Fruit fly (Drosophila melanogaster) whole organism, embryonic: Measurements from ENCODE around the gene Taf8.

Experiments used
- Awh ChIP-seq: fragments of 200-800 bp; sonication (Bioruptor generic); IDR thresholded peaks from 2 replicates; pipeline ENCODE4, ENCODE4 v1.3.6; 2022; ENCODE audit warnings: missing biosample characterization, missing genetic modification characterization
- BEAF-32 ChIP-seq: fragments of 200-800 bp; sonication (Bioruptor generic); optimal IDR thresholded peaks from 3 replicates; lab custom pipeline; 2017; ENCODE audit warnings: missing biosample characterization, missing genetic modification characterization, mild to moderate bottlenecking, moderate library complexity, missing genetic modification reagents
- Bgb ChIP-seq: fragments of 200-800 bp; sonication (Bioruptor generic); IDR thresholded peaks from 2 replicates; pipeline ENCODE4 v1.3.6; 2022; ENCODE audit warnings: missing biosample characterization, missing genetic modification characterization; ENCODE audit not compliant: partially characterized antibody
- CG10543 ChIP-seq: fragments of 200-800 bp; sonication (Bioruptor generic); optimal IDR thresholded peaks from 3 replicates; lab custom pipeline; 2017; ENCODE audit warnings: missing biosample characterization, mild to moderate bottlenecking, missing genetic modification characterization, moderate library complexity
- CG12391 ChIP-seq: fragments of 200-800 bp; sonication (Bioruptor generic); optimal IDR thresholded peaks from 3 replicates; lab custom pipeline; 2018; ENCODE audit warnings: missing biosample characterization, mild to moderate bottlenecking, missing genetic modification characterization, moderate library complexity
- CG13287 ChIP-seq: fragments of 200-800 bp; sonication (Bioruptor generic); IDR thresholded peaks from 2 replicates; pipeline ENCODE4 v1.3.6; 2022; ENCODE audit warnings: missing biosample characterization, missing genetic modification characterization; ENCODE audit not compliant: partially characterized antibody
- CG14710 ChIP-seq: fragments of 200-800 bp; sonication (Bioruptor generic); optimal IDR thresholded peaks from 3 replicates; lab custom pipeline; 2019; ENCODE audit warnings: missing biosample characterization, mild to moderate bottlenecking, missing genetic modification characterization, moderate library complexity
- CG14860 ChIP-seq: fragments of 200-800 bp; sonication (Bioruptor generic); IDR thresholded peaks from 3 replicates; pipeline ENCODE4 v1.3.6; 2022; ENCODE audit warnings: missing biosample characterization, missing genetic modification characterization; ENCODE audit not compliant: partially characterized antibody
- CG16813 ChIP-seq: fragments of 200-800 bp; sonication (Bioruptor generic); IDR thresholded peaks from 3 replicates; pipeline ENCODE4 v1.3.6; 2022; ENCODE audit warnings: missing biosample characterization, missing genetic modification characterization; ENCODE audit not compliant: partially characterized antibody
- CG18599 ChIP-seq: fragments of 200-800 bp; sonication (Bioruptor generic); optimal IDR thresholded peaks from 3 replicates; lab custom pipeline; 2017; ENCODE audit warnings: missing biosample characterization, missing genetic modification characterization, mild to moderate bottlenecking, moderate library complexity, missing genetic modification reagents
- CG2712 ChIP-seq: fragments of 200-800 bp; optimal IDR thresholded peaks from 3 replicates; lab custom pipeline; 2019; ENCODE audit warnings: missing biosample characterization, mild to moderate bottlenecking, missing genetic modification characterization, moderate library complexity
- CG5953 ChIP-seq: fragments of 200-800 bp; sonication (Bioruptor generic); IDR thresholded peaks from 2 replicates; pipeline ENCODE4 v1.3.6; 2022; ENCODE audit warnings: missing biosample characterization, missing genetic modification characterization
- CG6254 ChIP-seq: fragments of 200-800 bp; sonication (Bioruptor generic); optimal IDR thresholded peaks from 3 replicates; lab custom pipeline; 2017; ENCODE audit warnings: mild to moderate bottlenecking, missing biosample characterization, missing genetic modification reagents, missing genetic modification characterization
- CG6791 ChIP-seq: fragments of 200-800 bp; sonication (Bioruptor generic); IDR thresholded peaks from 3 replicates; pipeline ENCODE4 v1.3.6; 2022; ENCODE audit warnings: missing biosample characterization, missing genetic modification characterization; ENCODE audit not compliant: partially characterized antibody
- CG7357 ChIP-seq: fragments of 200-800 bp; sonication (Bioruptor generic); IDR thresholded peaks from 3 replicates; pipeline ENCODE4 v1.3.6; 2022; ENCODE audit warnings: missing biosample characterization, missing genetic modification characterization
- CG8944 ChIP-seq: fragments of 200-800 bp; sonication (Bioruptor generic); optimal IDR thresholded peaks from 3 replicates; lab custom pipeline; 2016; ENCODE audit warnings: missing biosample characterization, missing genetic modification characterization
- CG9932 ChIP-seq: fragments of 200-800 bp; sonication (Bioruptor generic); IDR thresholded peaks from 2 replicates; pipeline ENCODE4 v1.3.6; 2022; ENCODE audit warnings: missing biosample characterization, missing genetic modification characterization
- CkIIα-i1 ChIP-seq: fragments of 200-800 bp; sonication (Bioruptor generic); IDR thresholded peaks from 2 replicates; pipeline ENCODE4 v1.3.6; 2022; ENCODE audit warnings: missing biosample characterization, missing genetic modification characterization
- CoRest ChIP-seq: fragments of 200-800 bp; sonication (Bioruptor generic); optimal IDR thresholded peaks from 3 replicates; lab custom pipeline; 2018; ENCODE audit warnings: missing biosample characterization, mild to moderate bottlenecking, missing genetic modification characterization, moderate library complexity
- Doc3 ChIP-seq: fragments of 200-800 bp; sonication (Bioruptor generic); IDR thresholded peaks from 3 replicates; pipeline ENCODE4 v1.3.6; 2022; ENCODE audit warnings: missing biosample characterization, missing genetic modification characterization; ENCODE audit not compliant: partially characterized antibody
- Hsf ChIP-seq: fragments of 200-800 bp; sonication (Bioruptor generic); optimal IDR thresholded peaks from 3 replicates; lab custom pipeline; 2016; ENCODE audit warnings: missing biosample characterization, missing genetic modification characterization
- MBD-R2 ChIP-seq: fragments of 200-800 bp; sonication (Bioruptor generic); IDR thresholded peaks from 2 replicates; pipeline ENCODE4 v1.3.6; 2022; ENCODE audit warnings: missing biosample characterization, missing genetic modification characterization
- NC2α ChIP-seq: fragments of 200-800 bp; sonication (Bioruptor generic); optimal IDR thresholded peaks from 2 replicates; lab custom pipeline; 2016; ENCODE audit warnings: missing biosample characterization, missing genetic modification characterization
- NK7.1 ChIP-seq: fragments of 200-800 bp; sonication (Bioruptor generic); optimal IDR thresholded peaks from 3 replicates; lab custom pipeline; 2016; ENCODE audit warnings: missing biosample characterization, missing genetic modification characterization
- Oaz ChIP-seq: fragments of 200-800 bp; sonication (Bioruptor generic); IDR thresholded peaks from 2 replicates; pipeline ENCODE4 v1.3.6; 2022; ENCODE audit warnings: missing biosample characterization, missing genetic modification characterization
- Rfx ChIP-seq: fragments of 200-800 bp; sonication (Bioruptor generic); IDR thresholded peaks from 2 replicates; pipeline ENCODE4 v1.3.6; 2022; ENCODE audit warnings: missing biosample characterization, missing genetic modification characterization
- Scr ChIP-seq: fragments of 200-800 bp; sonication (Bioruptor generic); IDR thresholded peaks from 2 replicates; pipeline ENCODE4 v1.3.6; 2022; ENCODE audit warnings: missing biosample characterization, missing genetic modification characterization; ENCODE audit not compliant: partially characterized antibody
- Sry-δ ChIP-seq: fragments of 200-800 bp; sonication (Bioruptor generic); optimal IDR thresholded peaks from 2 replicates; lab custom pipeline; 2016; ENCODE audit warnings: missing biosample characterization, missing genetic modification characterization
- amos ChIP-seq: fragments of 200-800 bp; sonication (Bioruptor generic); IDR thresholded peaks from 2 replicates; pipeline ENCODE4 v1.3.6; 2022; ENCODE audit warnings: missing biosample characterization, missing genetic modification characterization; ENCODE audit not compliant: partially characterized antibody
- ap ChIP-seq: fragments of 200-800 bp; sonication (Bioruptor generic); IDR thresholded peaks from 2 replicates; pipeline ENCODE4 v1.3.6; 2022; ENCODE audit warnings: missing biosample characterization, missing genetic modification characterization
- ash1 ChIP-seq: fragments of 200-800 bp; sonication (Bioruptor generic); optimal IDR thresholded peaks from 2 replicates; lab custom pipeline; 2018; ENCODE audit warnings: missing biosample characterization, mild to moderate bottlenecking, missing genetic modification characterization
- ato ChIP-seq: fragments of 200-800 bp; sonication (Bioruptor generic); IDR thresholded peaks from 2 replicates; pipeline ENCODE4 v1.3.6; 2022; ENCODE audit warnings: missing biosample characterization, missing genetic modification characterization; ENCODE audit not compliant: partially characterized antibody
- bsh ChIP-seq, 2 experiments: fragments of 200-800 bp; sonication (Bioruptor generic); optimal IDR thresholded peaks; 2 replicates each; lab custom pipeline; 2017 to 2018; ENCODE audit warnings: mild to moderate bottlenecking in 2 of 2, missing biosample characterization in 2 of 2, missing genetic modification characterization in 2 of 2, moderate library complexity in 1 of 2
- corto ChIP-seq: fragments of 200-800 bp; sonication (Bioruptor generic); optimal IDR thresholded peaks from 2 replicates; lab custom pipeline; 2016; ENCODE audit warnings: missing biosample characterization, mild to moderate bottlenecking, missing genetic modification characterization, moderate library complexity
- dan ChIP-seq: fragments of 200-800 bp; sonication (Bioruptor generic); IDR thresholded peaks from 2 replicates; pipeline ENCODE4 v1.3.6; 2022; ENCODE audit warnings: missing biosample characterization, missing genetic modification characterization
- gro ChIP-seq: fragments of 200-800 bp; sonication (Bioruptor generic); optimal IDR thresholded peaks from 2 replicates; lab custom pipeline; 2016; ENCODE audit warnings: missing biosample characterization, missing genetic modification characterization
- hb ChIP-seq: fragments of 200-800 bp; sonication (Bioruptor generic); IDR thresholded peaks from 3 replicates; pipeline ENCODE4 v1.3.6; 2022; ENCODE audit warnings: missing biosample characterization, missing genetic modification characterization; ENCODE audit not compliant: partially characterized antibody
- knrl ChIP-seq: fragments of 200-800 bp; sonication (Bioruptor generic); IDR thresholded peaks from 3 replicates; pipeline ENCODE4 v1.3.6; 2022; ENCODE audit warnings: missing biosample characterization, missing genetic modification characterization; ENCODE audit not compliant: partially characterized antibody
- mirr ChIP-seq: fragments of 200-800 bp; sonication (Bioruptor generic); optimal IDR thresholded peaks from 3 replicates; lab custom pipeline; 2018; ENCODE audit warnings: missing biosample characterization, mild to moderate bottlenecking, missing genetic modification characterization
- mld ChIP-seq: fragments of 200-800 bp; sonication (Bioruptor generic); IDR thresholded peaks from 3 replicates; pipeline ENCODE4 v1.3.6; 2022; ENCODE audit warnings: missing biosample characterization, missing genetic modification characterization; ENCODE audit not compliant: partially characterized antibody
- nerfin-2 ChIP-seq: fragments of 200-800 bp; sonication (Bioruptor generic); IDR thresholded peaks from 2 replicates; pipeline ENCODE4 v1.3.6; 2022; ENCODE audit warnings: missing biosample characterization, missing genetic modification characterization; ENCODE audit not compliant: partially characterized antibody
- pros ChIP-seq: fragments of 200-800 bp; sonication (Bioruptor generic); optimal IDR thresholded peaks from 3 replicates; lab custom pipeline; 2019; ENCODE audit warnings: missing biosample characterization, mild to moderate bottlenecking, missing genetic modification characterization, moderate library complexity
- sens ChIP-seq: fragments of 200-800 bp; sonication (Bioruptor generic); peaks from one replicate; lab custom pipeline; 2016; ENCODE audit warnings: missing biosample characterization, missing genetic modification characterization
- sqz ChIP-seq: fragments of 200-800 bp; sonication (Bioruptor generic); optimal IDR thresholded peaks from 3 replicates; lab custom pipeline; 2018; ENCODE audit warnings: missing biosample characterization, mild to moderate bottlenecking, missing genetic modification characterization
- tna ChIP-seq: fragments of 200-800 bp; sonication (Bioruptor generic); IDR thresholded peaks from 2 replicates; pipeline ENCODE4 v1.3.6; 2022; ENCODE audit warnings: missing biosample characterization, missing genetic modification characterization; ENCODE audit not compliant: partially characterized antibody
- trh ChIP-seq: fragments of 200-800 bp; sonication (Bioruptor generic); optimal IDR thresholded peaks from 2 replicates; lab custom pipeline; 2016; ENCODE audit warnings: missing biosample characterization, missing genetic modification characterization
- zen2 ChIP-seq: fragments of 200-800 bp; sonication (Bioruptor generic); IDR thresholded peaks from 3 replicates; pipeline ENCODE4 v1.3.6; 2022; ENCODE audit warnings: missing biosample characterization, missing genetic modification characterization; ENCODE audit not compliant: partially characterized antibody
- zf30C ChIP-seq: fragments of 200-800 bp; sonication (Bioruptor generic); optimal IDR thresholded peaks from 3 replicates; lab custom pipeline; 2018; ENCODE audit warnings: missing biosample characterization, mild to moderate bottlenecking, missing genetic modification characterization
- zfh2 ChIP-seq: fragments of 200-800 bp; sonication (Bioruptor generic); optimal IDR thresholded peaks from 2 replicates; lab custom pipeline; 2016; ENCODE audit warnings: missing biosample characterization, missing genetic modification characterization

Gene Taf8

DNA sequence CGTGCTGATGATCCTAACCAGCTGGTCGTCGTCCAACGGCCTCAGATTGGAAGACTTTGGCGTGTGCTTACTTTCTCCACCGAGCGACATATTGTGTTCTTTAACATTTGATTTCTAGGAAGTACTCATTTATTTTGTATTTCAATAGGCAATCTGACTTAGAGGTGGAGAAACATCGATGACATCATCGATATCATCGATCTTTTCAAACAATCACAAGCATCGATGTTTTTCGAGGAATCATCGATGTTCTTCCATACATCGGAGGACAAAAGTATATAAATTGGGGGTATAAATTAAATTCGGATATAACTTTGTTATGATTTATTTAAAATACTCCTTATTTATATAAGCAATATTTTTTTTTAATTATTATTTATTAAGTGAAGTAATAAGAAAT, 11.4 kb upstream of the Taf8 start, which contains the start of gene Swt1 (continued):
- TF ChIP-seq ash1 (GFP tag; lab: Kevin White, UChicago), result no peak
- TF ChIP-seq CG7357, result no peak
- TF ChIP-seq CG6254, result no peak
- TF ChIP-seq BEAF-32 (GFP tag; lab: Kevin White, UChicago), result peak; percentile 81
- no peak for TF ChIP-seq bsh (GFP tag; optimal IDR thresholded peaks at IDR 0.05; lab: Kevin White, UChicago)
- TF ChIP-seq CG14710 (tag; lab: Kevin White, UChicago), result peak; percentile 16
- TF ChIP-seq Bgb (GFP tag; lab: Robert Waterston, UW), result peak; percentile 94
- TF ChIP-seq knrl (GFP tag; lab: Robert Waterston, UW), result peak; percentile 90
- no peak for TF ChIP-seq NC2α (GFP tag; lab: Kevin White, UChicago)
- TF ChIP-seq Hsf (GFP tag; lab: Kevin White, UChicago), result no peak
- no peak for TF ChIP-seq mirr (GFP tag; lab: Kevin White, UChicago)
- no peak for TF ChIP-seq CG8944 (GFP tag; lab: Kevin White, UChicago)
- no peak for TF ChIP-seq NK7.1 (GFP tag; lab: Kevin White, UChicago)
- TF ChIP-seq MBD-R2 (GFP tag; lab: Robert Waterston, UW), result peak; percentile 65
- TF ChIP-seq CkIIα-i1 (GFP tag; lab: Robert Waterston, UW), result peak; percentile 84
- no peak for TF ChIP-seq gro (GFP tag; lab: Kevin White, UChicago)
- TF ChIP-seq trh (GFP tag; lab: Kevin White, UChicago), result no peak
- no peak for TF ChIP-seq dan (GFP tag; lab: Robert Waterston, UW)
- TF ChIP-seq CoRest (tag; lab: Kevin White, UChicago), result peak; percentile 6
- peak; percentile 85; the same call in 2 of the 3 replicates for TF ChIP-seq mld
- peak; percentile 78 for TF ChIP-seq ato (GFP tag; lab: Robert Waterston, UW)
- TF ChIP-seq CG14860, result peak; percentile 89
- TF ChIP-seq zen2 (GFP tag; lab: Robert Waterston, UW), result peak; percentile 89
- TF ChIP-seq zf30C (GFP tag; lab: Kevin White, UChicago), result no peak
- TF ChIP-seq sens (GFP tag; lab: Kevin White, UChicago), result peak; percentile 52
- TF ChIP-seq Oaz (GFP tag; lab: Robert Waterston, UW), result no peak
- no peak for TF ChIP-seq CG10543 (GFP tag; lab: Kevin White, UChicago)
- peak; percentile 88 for TF ChIP-seq Doc3 (GFP tag; lab: Robert Waterston, UW)
- TF ChIP-seq ap (GFP tag; lab: Robert Waterston, UW), result no peak
- no peak for TF ChIP-seq corto
- TF ChIP-seq Sry-δ, result peak; percentile 81
- peak; percentile 17 for TF ChIP-seq CG2712
- peak; percentile 75 for TF ChIP-seq nerfin-2
- peak; percentile 90 for TF ChIP-seq CG13287 (GFP tag; lab: Robert Waterston, UW)
- no peak for TF ChIP-seq CG5953 (GFP tag; lab: Robert Waterston, UW)
- TF ChIP-seq hb (GFP tag; lab: Robert Waterston, UW), result peak; percentile 87
- no peak for TF ChIP-seq pros (GFP tag; lab: Kevin White, UChicago)
- no peak for TF ChIP-seq sqz (GFP tag; lab: Kevin White, UChicago)
- peak; percentile 44; the same call in 1 of the 2 replicates for TF ChIP-seq Rfx (GFP tag; lab: Robert Waterston, UW)
- TF ChIP-seq tna, result peak; percentile 74
- peak; percentile 93 for TF ChIP-seq CG16813 (GFP tag; lab: Robert Waterston, UW)
- TF ChIP-seq CG12391 (tag; lab: Kevin White, UChicago), result peak; percentile 30
- TF ChIP-seq amos (GFP tag; lab: Robert Waterston, UW), result peak; percentile 94
- no peak for TF ChIP-seq Awh (GFP tag; lab: Robert Waterston, UW)
- TF ChIP-seq CG9932 (GFP tag; lab: Robert Waterston, UW), result 0 out of 2 replicates have a peak, but pooled peaks have one; percentile 28
- peak; percentile 92 for TF ChIP-seq Scr (GFP tag; lab: Robert Waterston, UW)
- TF ChIP-seq CG6791 (GFP tag; lab: Robert Waterston, UW), result peak; percentile 95
- peak; percentile 4 for TF ChIP-seq zfh2 (GFP tag; lab: Kevin White, UChicago)
- no peak for TF ChIP-seq CG18599 (GFP tag; lab: Kevin White, UChicago)
